Worm (Caenorhabditis elegans): ENCODE data around the gene str-79.

ce11 chrX:1989576-1989975, 19.9 kb downstream of the str-79 start, which contains the start of gene meg-3:
- TF ChIP-seq Y116A8C.19 (tag; optimal IDR thresholded peaks at IDR 0.05; ENCODE audit: borderline replicate concordance) (no peak), nhr-28 (tag; optimal IDR thresholded peaks at IDR 0.05) (no peak), grh-1 (GFP tag; IDR thresholded peaks at IDR 0.05) (0 out of 2 replicates have a peak, but pooled peaks have one; percentile 19), dpl-1 (GFP tag; optimal IDR thresholded peaks at IDR 0.05) (no peak), hlh-17 (GFP tag; optimal IDR thresholded peaks at IDR 0.05; ENCODE audit: borderline replicate concordance) (no peak), tbx-2 (tag; optimal IDR thresholded peaks at IDR 0.05) (no peak), jun-1 (tag; optimal IDR thresholded peaks at IDR 0.05) (no peak), lin-35 (GFP tag; optimal IDR thresholded peaks at IDR 0.05) (peak in 1 of 2 experiments; percentile 9), nhr-76 (tag; optimal IDR thresholded peaks at IDR 0.05) (no peak), vab-15 (tag; optimal IDR thresholded peaks at IDR 0.05) (no peak), unc-130 (tag; optimal IDR thresholded peaks at IDR 0.05) (no peak), blmp-1 (tag; optimal IDR thresholded peaks at IDR 0.05) (no peak), unc-98 (GFP tag; IDR thresholded peaks at IDR 0.05) (no peak)
